Fruit fly (Drosophila melanogaster) whole organism, embryonic: Measurements from ENCODE around the gene att-ORFB.

Experiments used
- Aef1 ChIP-seq: fragments of 200-800 bp; sonication (Bioruptor generic); IDR thresholded peaks from 3 replicates; pipeline ENCODE4 v1.3.6; 2022; ENCODE audit warnings: missing biosample characterization, missing genetic modification characterization
- Antp ChIP-seq: fragments of 200-800 bp; sonication (Bioruptor generic); optimal IDR thresholded peaks from 3 replicates; lab custom pipeline; 2016; ENCODE audit warnings: missing biosample characterization, missing genetic modification characterization
- Atf6 ChIP-seq: fragments of 200-800 bp; sonication (Bioruptor generic); IDR thresholded peaks from 2 replicates; pipeline ENCODE4 v1.3.6; 2022; ENCODE audit warnings: missing biosample characterization, missing genetic modification characterization
- Bgb ChIP-seq: fragments of 200-800 bp; sonication (Bioruptor generic); IDR thresholded peaks from 2 replicates; pipeline ENCODE4 v1.3.6; 2022; ENCODE audit warnings: missing biosample characterization, missing genetic modification characterization; ENCODE audit not compliant: partially characterized antibody
- CG10321 ChIP-seq: fragments of 200-800 bp; sonication (Bioruptor generic); IDR thresholded peaks from 2 replicates; pipeline ENCODE4 v1.3.6; 2022; ENCODE audit warnings: missing biosample characterization, missing genetic modification characterization
- CG10565 ChIP-seq: fragments of 200-800 bp; sonication (Bioruptor generic); optimal IDR thresholded peaks from 3 replicates; lab custom pipeline; 2016; ENCODE audit warnings: missing biosample characterization, mild to moderate bottlenecking, missing genetic modification characterization
- CG11560 ChIP-seq: fragments of 200-800 bp; sonication (Bioruptor generic); IDR thresholded peaks from 3 replicates; pipeline ENCODE4 v1.3.6; 2022; ENCODE audit warnings: missing biosample characterization, missing genetic modification characterization
- CG11695 ChIP-seq: fragments of 200-800 bp; sonication (Bioruptor generic); IDR thresholded peaks from 3 replicates; pipeline ENCODE4 v1.3.6; 2022; ENCODE audit warnings: missing biosample characterization, missing genetic modification characterization
- CG12104 ChIP-seq: fragments of 200-800 bp; sonication (Bioruptor generic); optimal IDR thresholded peaks from 3 replicates; lab custom pipeline; 2016; ENCODE audit warnings: missing biosample characterization, missing genetic modification characterization
- CG12659 ChIP-seq: fragments of 200-800 bp; sonication (Bioruptor generic); optimal IDR thresholded peaks from 3 replicates; lab custom pipeline; 2017; ENCODE audit warnings: mild to moderate bottlenecking, missing biosample characterization, missing genetic modification reagents, missing genetic modification characterization
- CG13624 ChIP-seq: fragments of 200-800 bp; sonication (Bioruptor generic); optimal IDR thresholded peaks from 2 replicates; lab custom pipeline; 2016; ENCODE audit warnings: missing biosample characterization, missing genetic modification characterization
- CG13894 ChIP-seq: fragments of 200-800 bp; sonication (Bioruptor generic); optimal IDR thresholded peaks from 3 replicates; lab custom pipeline; 2018; ENCODE audit warnings: missing biosample characterization, mild to moderate bottlenecking, missing genetic modification characterization, moderate library complexity
- CG14014 ChIP-seq: fragments of 200-800 bp; sonication (Bioruptor generic); IDR thresholded peaks from 2 replicates; pipeline ENCODE4 v1.3.6; 2022; ENCODE audit warnings: missing biosample characterization, missing genetic modification characterization
- CG1529 ChIP-seq: fragments of 200-800 bp; sonication (Bioruptor generic); optimal IDR thresholded peaks from 3 replicates; lab custom pipeline; 2018; ENCODE audit warnings: missing biosample characterization, missing genetic modification characterization
- CG17186 ChIP-seq: fragments of 200-800 bp; sonication (Bioruptor generic); optimal IDR thresholded peaks from 3 replicates; lab custom pipeline; 2017; ENCODE audit warnings: missing biosample characterization, missing genetic modification reagents, missing genetic modification characterization
- CG17802 ChIP-seq: fragments of 200-800 bp; sonication (Bioruptor generic); optimal IDR thresholded peaks from 2 replicates; lab custom pipeline; 2018; ENCODE audit warnings: missing biosample characterization, mild to moderate bottlenecking, missing genetic modification characterization, moderate library complexity
- CG2889 ChIP-seq: fragments of 200-800 bp; sonication (Bioruptor generic); IDR thresholded peaks from 3 replicates; pipeline ENCODE4 v1.3.6; 2022; ENCODE audit warnings: missing biosample characterization, missing genetic modification characterization
- CG30403 ChIP-seq: fragments of 200-800 bp; sonication (Bioruptor generic); optimal IDR thresholded peaks from 3 replicates; lab custom pipeline; 2016; ENCODE audit warnings: missing biosample characterization, missing genetic modification characterization
- CG30431 ChIP-seq: fragments of 200-800 bp; sonication (Bioruptor generic); optimal IDR thresholded peaks from 2 replicates; lab custom pipeline; 2017; ENCODE audit warnings: missing biosample characterization, missing genetic modification characterization
- CG5953 ChIP-seq: fragments of 200-800 bp; sonication (Bioruptor generic); IDR thresholded peaks from 2 replicates; pipeline ENCODE4 v1.3.6; 2022; ENCODE audit warnings: missing biosample characterization, missing genetic modification characterization
- CG6813 ChIP-seq: fragments of 200-800 bp; sonication (Bioruptor generic); optimal IDR thresholded peaks from 2 replicates; lab custom pipeline; 2017; ENCODE audit warnings: missing biosample characterization, missing genetic modification characterization, mild to moderate bottlenecking, moderate library complexity, missing genetic modification reagents
- CG7556 ChIP-seq: fragments of 200-800 bp; sonication (Bioruptor generic); optimal IDR thresholded peaks from 2 replicates; lab custom pipeline; 2017; ENCODE audit warnings: missing biosample characterization, mild to moderate bottlenecking, missing genetic modification characterization
- CG8924 ChIP-seq: fragments of 200-800 bp; optimal IDR thresholded peaks from 3 replicates; lab custom pipeline; 2019; ENCODE audit warnings: missing biosample characterization, mild to moderate bottlenecking, missing genetic modification characterization, moderate library complexity
- CG9817 ChIP-seq: fragments of 200-800 bp; sonication (Bioruptor generic); optimal IDR thresholded peaks from 2 replicates; lab custom pipeline; 2018; ENCODE audit warnings: missing biosample characterization, mild to moderate bottlenecking, missing genetic modification characterization, moderate library complexity
- D ChIP-seq, 2 experiments: fragments of 200-800 bp in 1 of 2; fragments of >200 bp in 1 of 2; sonication (Bioruptor generic) in 1 of 2; optimal IDR thresholded peaks; 2 replicates in 1 of 2; 3 replicates in 1 of 2; lab custom pipeline; 2017; ENCODE audit warnings: mild to moderate bottlenecking in 1 of 2, missing biosample characterization in 1 of 2, missing genetic modification characterization in 1 of 2, missing genetic modification reagents in 1 of 2
- Dll ChIP-seq: fragments of 200-800 bp; sonication (Bioruptor generic); IDR thresholded peaks from 4 replicates; pipeline ENCODE4 v1.3.6; 2022; ENCODE audit warnings: missing biosample characterization, missing genetic modification characterization; ENCODE audit not compliant: partially characterized antibody
- GATAe ChIP-seq: fragments of 200-800 bp; sonication (Bioruptor generic); conservative IDR thresholded peaks from 2 replicates; pipeline ENCODE4 v1.3.6; 2022; ENCODE audit warnings: missing biosample characterization, missing genetic modification characterization
- HLHmδ ChIP-seq: fragments of 200-800 bp; sonication (Bioruptor generic); optimal IDR thresholded peaks from 2 replicates; lab custom pipeline; 2018; ENCODE audit warnings: missing biosample characterization, mild to moderate bottlenecking, missing genetic modification characterization, moderate library complexity
- HmgZ ChIP-seq: fragments of 200-800 bp; sonication (Bioruptor generic); optimal IDR thresholded peaks from 2 replicates; lab custom pipeline; 2018; ENCODE audit warnings: missing biosample characterization, mild to moderate bottlenecking, missing genetic modification characterization
- Hr78 ChIP-seq, 2 experiments: fragments of 200-800 bp in 1 of 2; fragments of >200 bp in 1 of 2; sonication (Bioruptor generic) in 1 of 2; optimal IDR thresholded peaks; 2 replicates each; lab custom pipeline; 2017 to 2019; ENCODE audit warnings: missing biosample characterization in 2 of 2, missing genetic modification characterization in 2 of 2, mild to moderate bottlenecking in 1 of 2, moderate library complexity in 1 of 2
- Lim3 ChIP-seq: fragments of 200-800 bp; sonication (Bioruptor generic); IDR thresholded peaks from 2 replicates; pipeline ENCODE4 v1.3.6; 2022; ENCODE audit warnings: missing biosample characterization, missing genetic modification characterization
- PHDP ChIP-seq: fragments of 200-800 bp; sonication (Bioruptor generic); optimal IDR thresholded peaks from 3 replicates; lab custom pipeline; 2018; ENCODE audit warnings: missing biosample characterization, mild to moderate bottlenecking, missing genetic modification characterization, moderate library complexity
- Sox102F ChIP-seq: fragments of 200-800 bp; sonication (Bioruptor generic); optimal IDR thresholded peaks from 2 replicates; lab custom pipeline; 2018; ENCODE audit warnings: missing biosample characterization, mild to moderate bottlenecking, missing genetic modification characterization, moderate library complexity
- Tbp ChIP-seq: fragments of >200 bp; optimal IDR thresholded peaks from 2 replicates; lab custom pipeline; 2018; ENCODE audit warnings: missing biosample characterization, missing genetic modification characterization
- fd64A ChIP-seq: fragments of 200-800 bp; sonication (Bioruptor generic); optimal IDR thresholded peaks from 3 replicates; lab custom pipeline; 2018; ENCODE audit warnings: missing biosample characterization, mild to moderate bottlenecking, missing genetic modification characterization
- grau ChIP-seq: fragments of 200-800 bp; optimal IDR thresholded peaks from 3 replicates; lab custom pipeline; 2019; ENCODE audit warnings: missing biosample characterization, mild to moderate bottlenecking, missing genetic modification characterization, moderate library complexity
- gsb-n ChIP-seq: fragments of 200-800 bp; sonication (Bioruptor generic); optimal IDR thresholded peaks from 3 replicates; lab custom pipeline; 2018; ENCODE audit warnings: missing biosample characterization, mild to moderate bottlenecking, missing genetic modification characterization
- inv ChIP-seq: fragments of 200-800 bp; sonication (Bioruptor generic); IDR thresholded peaks from 2 replicates; pipeline ENCODE4 v1.3.6; 2022; ENCODE audit warnings: missing biosample characterization, missing genetic modification characterization; ENCODE audit not compliant: partially characterized antibody
- jumu ChIP-seq: fragments of 200-800 bp; sonication (Bioruptor generic); optimal IDR thresholded peaks from 3 replicates; lab custom pipeline; 2016; ENCODE audit warnings: missing biosample characterization, missing genetic modification characterization
- lola ChIP-seq, 3 experiments: fragments of >200 bp in 2 of 3; fragments of 200-800 bp in 1 of 3; sonication (Bioruptor generic) in 1 of 3; optimal IDR thresholded peaks; 2 replicates each; lab custom pipeline; 2017 to 2019; ENCODE audit warnings: missing biosample characterization in 3 of 3, missing genetic modification characterization in 3 of 3, mild to moderate bottlenecking in 1 of 3, moderate library complexity in 1 of 3
- pb ChIP-seq: fragments of 200-800 bp; sonication (Bioruptor generic); optimal IDR thresholded peaks from 3 replicates; lab custom pipeline; 2016; ENCODE audit warnings: missing biosample characterization, missing genetic modification characterization
- psq ChIP-seq: fragments of 200-800 bp; sonication (Bioruptor generic); optimal IDR thresholded peaks from 2 replicates; lab custom pipeline; 2017; ENCODE audit warnings: missing biosample characterization, missing genetic modification characterization
- sc ChIP-seq, 3 experiments: fragments of >200 bp in 2 of 3; fragments of 200-800 bp in 1 of 3; sonication (Bioruptor generic) in 1 of 3; optimal IDR thresholded peaks; 2 replicates in 2 of 3; 3 replicates in 1 of 3; lab custom pipeline; 2017; ENCODE audit warnings: mild to moderate bottlenecking in 1 of 3, missing biosample characterization in 1 of 3, missing genetic modification characterization in 1 of 3, missing genetic modification reagents in 1 of 3
- sim ChIP-seq: fragments of 200-800 bp; sonication (Bioruptor generic); IDR thresholded peaks from 2 replicates; pipeline ENCODE4 v1.3.6; 2022; ENCODE audit warnings: missing biosample characterization, missing genetic modification characterization
- sqz ChIP-seq: fragments of 200-800 bp; sonication (Bioruptor generic); optimal IDR thresholded peaks from 3 replicates; lab custom pipeline; 2018; ENCODE audit warnings: missing biosample characterization, mild to moderate bottlenecking, missing genetic modification characterization

The att-ORFB gene

DNA sequence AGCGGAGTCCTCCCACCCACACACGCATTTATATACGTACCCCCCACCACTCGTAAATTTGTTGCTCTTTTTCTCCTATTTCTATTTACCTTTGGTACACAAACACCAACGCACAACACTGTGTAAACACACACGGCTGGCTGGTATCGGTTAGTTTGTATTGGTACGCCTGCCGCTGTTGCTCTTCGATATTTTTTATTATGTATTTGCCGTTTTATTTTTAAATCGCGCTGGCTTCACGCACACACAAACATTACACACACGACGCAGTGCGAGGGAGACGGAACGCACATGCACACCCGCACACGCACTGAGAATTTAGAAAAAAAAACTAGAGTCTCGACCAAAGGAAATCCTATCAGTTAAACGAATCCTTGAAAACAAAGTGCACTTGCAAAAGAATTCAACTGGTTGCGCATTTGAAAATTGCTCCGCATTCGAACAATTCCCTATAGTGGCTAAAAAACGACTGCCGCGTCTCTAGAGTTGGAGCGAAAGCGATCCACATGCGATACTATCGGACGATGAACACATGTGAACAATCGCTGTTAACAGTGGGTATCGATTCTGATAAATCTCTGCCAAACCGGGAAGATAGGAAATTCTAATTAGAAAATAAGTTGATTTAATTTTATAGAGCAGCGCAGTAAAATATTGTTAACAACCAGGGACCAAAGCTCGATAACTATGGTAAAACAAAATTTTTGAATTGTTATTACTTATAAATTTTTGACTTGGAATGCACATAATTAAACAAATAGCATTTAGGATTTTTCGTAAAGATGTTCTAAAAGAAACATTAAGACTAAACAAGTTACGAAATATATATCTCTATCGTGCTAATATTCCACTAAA, 3.3 kb downstream of the att-ORFB start (continued):
- TF ChIP-seq Dll (GFP tag; lab: Robert Waterston, UW) (peak; percentile 84; the same call in 3 of the 4 replicates), pb (peak; percentile 32), CG17802 (tag; lab: Kevin White, UChicago) (peak; percentile 47), HmgZ (peak; percentile 82), sqz (GFP tag; lab: Kevin White, UChicago) (peak; percentile 83), gsb-n (tag; lab: Kevin White, UChicago) (peak; percentile 63), CG7556 (GFP tag; lab: Kevin White, UChicago) (peak; percentile 8), Sox102F (peak; percentile 42), Hr78 (GFP tag; optimal IDR thresholded peaks at IDR 0.05; lab: Kevin White, UChicago) (no peak), fd64A (GFP tag; lab: Kevin White, UChicago) (peak; percentile 96), CG11560 (tag; lab: Robert Waterston, UW) (no peak), CG13894 (peak; percentile 63), Tbp (no peak), CG13624 (GFP tag; lab: Kevin White, UChicago) (peak; percentile 76), sc (optimal IDR thresholded peaks at IDR 0.05; lab: Kevin White, UChicago) (no peak), sc (GFP tag; optimal IDR thresholded peaks at IDR 0.05; lab: Kevin White, UChicago) (peak; percentile 57), CG11695 (GFP tag; lab: Robert Waterston, UW) (peak; percentile 71), CG30403 (GFP tag; lab: Kevin White, UChicago) (no peak)

DNA sequence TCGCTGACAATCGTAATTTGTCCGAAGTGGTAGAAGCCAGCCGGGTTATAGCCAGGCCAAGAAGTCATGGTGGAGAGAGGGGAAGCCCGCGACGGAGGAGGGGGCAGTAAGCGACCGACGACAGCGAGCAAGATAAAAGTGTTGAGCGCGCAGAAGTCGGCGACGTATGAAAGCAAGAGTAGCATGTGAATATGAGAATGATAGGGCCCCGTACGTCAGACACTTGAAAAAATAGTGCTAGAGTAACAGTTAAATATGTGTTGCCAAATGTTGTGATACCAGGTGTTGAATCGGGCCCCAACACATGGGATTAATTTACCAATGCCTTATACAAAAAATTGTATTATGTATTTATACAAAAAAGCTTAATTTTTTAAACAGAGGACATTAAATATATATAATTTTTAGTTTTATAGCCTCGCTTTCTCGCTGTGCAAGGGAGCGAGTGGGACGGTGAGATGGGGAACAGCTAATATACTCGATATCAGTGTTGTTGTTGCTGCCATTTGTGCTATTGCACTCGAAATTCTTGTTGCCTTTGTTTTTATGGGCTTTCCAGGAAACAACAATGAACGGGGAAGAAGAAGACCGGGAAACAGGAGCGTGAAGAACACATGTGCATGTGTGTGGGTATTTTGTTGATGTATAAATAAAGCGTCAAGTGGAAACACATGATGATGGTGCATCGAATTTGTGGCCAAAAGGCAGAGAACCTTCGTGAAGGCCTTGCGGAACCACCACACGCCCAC, 4.2 kb downstream of the att-ORFB start:
- TF ChIP-seq CG1529 (GFP tag; lab: Kevin White, UChicago) (peak; percentile 77), CG10321 (GFP tag; lab: Robert Waterston, UW) (peak; percentile 54), sim (peak; percentile 63), Lim3 (GFP tag; lab: Robert Waterston, UW) (no peak; the same call in 1 of the 2 replicates), GATAe (GFP tag; lab: Robert Waterston, UW) (peak; percentile 75), CG5953 (GFP tag; lab: Robert Waterston, UW) (peak; percentile 64), CG17186 (GFP tag; lab: Kevin White, UChicago) (no peak), CG10565 (GFP tag; lab: Kevin White, UChicago) (peak; percentile 25), CG30431 (peak; percentile 80), grau (tag; lab: Kevin White, UChicago) (peak; percentile 87), inv (GFP tag; lab: Robert Waterston, UW) (no peak), CG12659 (GFP tag; lab: Kevin White, UChicago) (peak; percentile 85), CG9817 (peak; percentile 88), PHDP (peak; percentile 88), CG8924 (tag; lab: Kevin White, UChicago) (peak; percentile 86), psq (peak; percentile 69), Atf6 (GFP tag; lab: Robert Waterston, UW) (peak; percentile 87), lola (GFP tag; optimal IDR thresholded peaks at IDR 0.05; lab: Kevin White, UChicago) (peak in 1 of 3 experiments; percentile 82), HLHmδ (no peak), CG2889 (GFP tag; lab: Robert Waterston, UW) (peak; percentile 73), CG6813 (GFP tag; lab: Kevin White, UChicago) (peak; percentile 78), D (optimal IDR thresholded peaks at IDR 0.05; lab: Kevin White, UChicago) (no peak), D (GFP tag; optimal IDR thresholded peaks at IDR 0.05; lab: Kevin White, UChicago) (peak; percentile 85), CG14014 (GFP tag; lab: Robert Waterston, UW) (peak; percentile 85), Bgb (GFP tag; lab: Robert Waterston, UW) (peak; percentile 35; the same call in 1 of the 2 replicates), CG12104 (GFP tag; lab: Kevin White, UChicago) (peak; percentile 84), jumu (GFP tag; lab: Kevin White, UChicago) (no peak), Aef1 (peak; percentile 84), Antp (GFP tag; lab: Kevin White, UChicago) (peak; percentile 34)
